Worm (Caenorhabditis elegans): ENCODE data around the gene hmg-12.
A peak's percentile ranks its signal among the peaks of the same experiment; 100 is the strongest.

The hmg-12 gene

ce11 chrII:11917530-11917952 is 1.2 kb downstream of the hmg-12 start (continued):
- TF ChIP-seq spr-3 (GFP tag; optimal IDR thresholded peaks at IDR 0.05) (no peak), nhr-102 (tag; optimal IDR thresholded peaks at IDR 0.05) (no peak), F37D6.2 (tag; optimal IDR thresholded peaks at IDR 0.05) (no peak), daf-16 (GFP tag; optimal IDR thresholded peaks at IDR 0.05) (peak in 1 of 2 experiments; percentile 14), daf-16 (tag; optimal IDR thresholded peaks at IDR 0.05) (no peak), nhr-28 (tag; optimal IDR thresholded peaks at IDR 0.05) (no peak), nhr-237 (tag; optimal IDR thresholded peaks at IDR 0.05) (no peak), ZK337.2 (GFP tag; IDR thresholded peaks at IDR 0.05) (no peak), lir-3 (tag; optimal IDR thresholded peaks at IDR 0.05) (no peak), cey-2 (tag; optimal IDR thresholded peaks at IDR 0.05; ENCODE audit: borderline replicate concordance, insufficient read depth) (no peak), ZK546.5 (tag; optimal IDR thresholded peaks at IDR 0.05) (no peak), nhr-76 (tag; optimal IDR thresholded peaks at IDR 0.05) (no peak), tra-1 (GFP tag; IDR thresholded peaks at IDR 0.05) (0 out of 2 replicates have a peak, but pooled peaks have one; percentile 23), mdl-1 (tag; optimal IDR thresholded peaks at IDR 0.05) (no peak), dpl-1 (GFP tag; optimal IDR thresholded peaks at IDR 0.05) (no peak), Y5F2A.4 (GFP tag; optimal IDR thresholded peaks at IDR 0.05) (peak; percentile 53), ztf-11 (tag; optimal IDR thresholded peaks at IDR 0.05) (no peak), madf-5 (GFP tag; IDR thresholded peaks at IDR 0.05) (peak in 1 of 2 experiments; percentile 22; a peak in 1 of 4 replicates), nhr-41 (GFP tag; IDR thresholded peaks at IDR 0.05) (no peak), aly-2 (tag; optimal IDR thresholded peaks at IDR 0.05) (peak; percentile 51), snpc-1.2 (GFP tag; IDR thresholded peaks at IDR 0.05) (peak; percentile 68; the same call in 1 of the 2 replicates), jun-1 (tag; optimal IDR thresholded peaks at IDR 0.05) (no peak), nhr-10 (tag; optimal IDR thresholded peaks at IDR 0.05) (no peak), egl-27 (tag; optimal IDR thresholded peaks at IDR 0.05) (no peak), F26F4.8 (GFP tag; conservative IDR thresholded peaks at IDR 0.05) (peak; percentile 72; the same call in 1 of the 2 replicates), duxl-1 (tag; optimal IDR thresholded peaks at IDR 0.05; ENCODE audit: poor library complexity) (no peak), zip-2 (tag; optimal IDR thresholded peaks at IDR 0.05) (no peak), T26A8.4 (GFP tag; IDR thresholded peaks at IDR 0.05) (0 out of 2 replicates have a peak, but pooled peaks have one; percentile 33), aha-1 (tag) (no peak), Y105C5A.15 (GFP tag; IDR thresholded peaks at IDR 0.05) (peak; percentile 89; the same call in 1 of the 2 replicates), nhr-111 (GFP tag; optimal IDR thresholded peaks at IDR 0.05) (peak; percentile 8), hlh-30 (tag; optimal IDR thresholded peaks at IDR 0.05; ENCODE audit: insufficient read depth) (no peak), sdz-12 (GFP tag; optimal IDR thresholded peaks at IDR 0.05) (no peak), nhr-6 (tag; optimal IDR thresholded peaks at IDR 0.05) (no peak)

- peak; percentile 93 for TF ChIP-seq aha-1 (tag)
- no peak for TF ChIP-seq dpl-1 (GFP tag; optimal IDR thresholded peaks at IDR 0.05)
Observed at ce11 chrII:11922757-11923538, 6.6 kb downstream of the hmg-12 start.

- TF ChIP-seq madf-9 (GFP tag; conservative IDR thresholded peaks at IDR 0.05) = 0 out of 2 replicates have a peak, but pooled peaks have one; percentile 17
- TF ChIP-seq hlh-11 (tag; optimal IDR thresholded peaks at IDR 0.05) = no peak
Observed at ce11 chrII:11923620-11924298, 7.4 kb downstream of the hmg-12 start.

All from whole organism, L4 larva.